6 worm cellular contexts compared by ENCODE assay signal in the genomic region with DNA sequence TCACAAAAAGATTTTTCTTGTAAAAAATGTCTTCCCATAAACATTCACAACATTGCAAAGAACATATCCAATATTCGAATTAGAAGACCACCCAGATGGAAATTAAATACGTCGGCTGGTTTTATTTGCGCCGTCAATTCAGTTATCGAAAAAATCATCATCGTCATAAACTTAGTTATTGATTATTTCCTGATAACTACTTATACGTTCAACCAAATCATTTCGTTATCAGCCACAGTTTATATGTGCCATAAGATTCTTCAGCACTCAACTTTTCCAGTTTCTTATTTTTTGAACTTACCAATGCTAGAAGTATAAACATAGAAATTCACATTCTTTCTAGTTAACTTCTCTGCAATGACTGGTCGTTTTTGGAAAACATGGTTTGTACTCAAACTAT.
TF ChIP-seq lines count a peak whose summit lies in the region.

No protein-coding gene starts in this region.

TF ChIP-seq in whole organism, L1 larva, 84 proteins besides CTCF, POLR2A, EP300 and RAD21:
- TF ChIP-seq elt-2 (tag; optimal IDR thresholded peaks at IDR 0.05; lab: Kevin White, UChicago), result peak; percentile 40
- no peak for TF ChIP-seq tbx-2 (tag; optimal IDR thresholded peaks at IDR 0.05; lab: Kevin White, UChicago)
- no peak for TF ChIP-seq lin-39 (tag; optimal IDR thresholded peaks at IDR 0.05; lab: Kevin White, UChicago)
- no peak for TF ChIP-seq unc-86 (tag; optimal IDR thresholded peaks at IDR 0.05; lab: Kevin White, UChicago)
- TF ChIP-seq mef-2 (tag; optimal IDR thresholded peaks at IDR 0.05; lab: Kevin White, UChicago), result no peak
- peak in 1 of 2 experiments; percentile 9 for TF ChIP-seq lin-35 (GFP tag; optimal IDR thresholded peaks at IDR 0.05; lab: Kevin White, UChicago)
- peak; percentile 56 for TF ChIP-seq tlp-1 (tag; optimal IDR thresholded peaks at IDR 0.05; lab: Kevin White, UChicago)

TF ChIP-seq in whole organism, L2 larva, 48 proteins besides CTCF, POLR2A, EP300 and RAD21:
- TF ChIP-seq ztf-1 (GFP tag; conservative IDR thresholded peaks at IDR 0.05; lab: Robert Waterston, UW), result no peak
- TF ChIP-seq aly-2 (tag; optimal IDR thresholded peaks at IDR 0.05; lab: Kevin White, UChicago), result no peak
- peak; percentile 83 for TF ChIP-seq fos-1 (tag; optimal IDR thresholded peaks at IDR 0.05; lab: Kevin White, UChicago)
- peak; percentile 46 for TF ChIP-seq skn-1 (tag; optimal IDR thresholded peaks at IDR 0.05; lab: Kevin White, UChicago)
- TF ChIP-seq sma-9 (GFP tag; optimal IDR thresholded peaks at IDR 0.05; lab: Kevin White, UChicago), result peak; percentile 32
- no peak for TF ChIP-seq sma-9 (tag; optimal IDR thresholded peaks at IDR 0.05; lab: Kevin White, UChicago)
- TF ChIP-seq nhr-6 (tag; optimal IDR thresholded peaks at IDR 0.05; lab: Kevin White, UChicago), result no peak
- TF ChIP-seq gmeb-1 (tag; optimal IDR thresholded peaks at IDR 0.05; lab: Kevin White, UChicago), result peak; percentile 5
- peak; percentile 23 for TF ChIP-seq crh-2 (tag; optimal IDR thresholded peaks at IDR 0.05; lab: Kevin White, UChicago)

TF ChIP-seq in whole organism, L3 larva, 47 proteins besides CTCF, POLR2A, EP300 and RAD21:
- peak; percentile 56 for TF ChIP-seq pqm-1 (tag; optimal IDR thresholded peaks at IDR 0.05; lab: Kevin White, UChicago)
- peak; percentile 25 for TF ChIP-seq ceh-28 (tag; optimal IDR thresholded peaks at IDR 0.05; lab: Kevin White, UChicago)
- peak; percentile 19 for TF ChIP-seq pha-4 (tag; optimal IDR thresholded peaks at IDR 0.05; lab: Kevin White, UChicago)
- TF ChIP-seq elt-2 (tag; optimal IDR thresholded peaks at IDR 0.05; lab: Kevin White, UChicago), result peak; percentile 84
- TF ChIP-seq ztf-11 (tag; optimal IDR thresholded peaks at IDR 0.05; lab: Kevin White, UChicago), result no peak

TF ChIP-seq in whole organism, L4 larva, 104 proteins besides CTCF, POLR2A, EP300 and RAD21 (continues in another document):
- no peak for TF ChIP-seq aha-1 (tag; lab: Kevin White, UChicago)
- no peak for TF ChIP-seq spr-1 (tag; optimal IDR thresholded peaks at IDR 0.05; lab: Kevin White, UChicago)
- TF ChIP-seq daf-16 (GFP tag; optimal IDR thresholded peaks at IDR 0.05; lab: Kevin White, UChicago), result no peak
- peak; percentile 57 for TF ChIP-seq daf-16 (tag; optimal IDR thresholded peaks at IDR 0.05; lab: Kevin White, UChicago)
- no peak for TF ChIP-seq nhr-42 (GFP tag; IDR thresholded peaks at IDR 0.05; lab: Robert Waterston, UW)
- no peak for TF ChIP-seq fkh-10 (GFP tag; optimal IDR thresholded peaks at IDR 0.05; lab: Kevin White, UChicago)
- TF ChIP-seq ceh-62 (tag; optimal IDR thresholded peaks at IDR 0.05; lab: Kevin White, UChicago), result no peak
- TF ChIP-seq ceh-82 (tag; optimal IDR thresholded peaks at IDR 0.05; lab: Kevin White, UChicago), result no peak
- TF ChIP-seq lir-3 (tag; optimal IDR thresholded peaks at IDR 0.05; lab: Kevin White, UChicago), result no peak
- TF ChIP-seq egl-43 (GFP tag; IDR thresholded peaks at IDR 0.05; lab: Robert Waterston, UW), result no peak
- TF ChIP-seq R02D3.7 (tag; optimal IDR thresholded peaks at IDR 0.05; lab: Kevin White, UChicago), result no peak
- no peak for TF ChIP-seq ceh-20 (GFP tag; IDR thresholded peaks at IDR 0.05; lab: Robert Waterston, UW)
- peak; percentile 29 for TF ChIP-seq nhr-77 (tag; optimal IDR thresholded peaks at IDR 0.05; lab: Kevin White, UChicago)
- TF ChIP-seq egl-27 (tag; optimal IDR thresholded peaks at IDR 0.05; lab: Kevin White, UChicago), result no peak
- no peak for TF ChIP-seq nhr-10 (tag; optimal IDR thresholded peaks at IDR 0.05; lab: Kevin White, UChicago)
- no peak for TF ChIP-seq spr-3 (GFP tag; optimal IDR thresholded peaks at IDR 0.05; lab: Kevin White, UChicago)
- no peak for TF ChIP-seq rbr-2 (tag; optimal IDR thresholded peaks at IDR 0.05; lab: Kevin White, UChicago)
- TF ChIP-seq skn-1 (tag; optimal IDR thresholded peaks at IDR 0.05; lab: Kevin White, UChicago), result no peak
- TF ChIP-seq lin-1 (GFP tag; IDR thresholded peaks at IDR 0.05; lab: Robert Waterston, UW), result no peak
- no peak for TF ChIP-seq tag-97 (GFP tag; IDR thresholded peaks at IDR 0.05; lab: Robert Waterston, UW)
- no peak for TF ChIP-seq dpl-1 (GFP tag; optimal IDR thresholded peaks at IDR 0.05; lab: Kevin White, UChicago)
- TF ChIP-seq ZK546.5 (tag; optimal IDR thresholded peaks at IDR 0.05; lab: Kevin White, UChicago), result no peak
- TF ChIP-seq nhr-48 (tag; optimal IDR thresholded peaks at IDR 0.05; lab: Kevin White, UChicago), result no peak
- no peak for TF ChIP-seq zfp-3 (GFP tag; conservative IDR thresholded peaks at IDR 0.05; lab: Robert Waterston, UW)
- TF ChIP-seq set-16 (GFP tag; IDR thresholded peaks at IDR 0.05; lab: Robert Waterston, UW), result no peak

TF ChIP-seq in whole organism, late embryonic, 69 proteins besides CTCF, POLR2A, EP300 and RAD21:
- peak; percentile 4 for TF ChIP-seq elt-2 (tag; optimal IDR thresholded peaks at IDR 0.05; lab: Kevin White, UChicago)
- TF ChIP-seq pha-4 (tag; optimal IDR thresholded peaks at IDR 0.05; lab: Kevin White, UChicago), result no peak
TF ChIP-seq in whole organism, late embryonic: peak in this region for 1.

TF ChIP-seq in whole organism, young adult, 124 proteins besides CTCF, POLR2A, EP300 and RAD21:
- no peak for TF ChIP-seq dpff-1 (tag; optimal IDR thresholded peaks at IDR 0.05; lab: Kevin White, UChicago)
- TF ChIP-seq nhr-80 (tag; optimal IDR thresholded peaks at IDR 0.05; lab: Kevin White, UChicago), result peak; percentile 56
